Fruit fly (Drosophila melanogaster) Kc167 (cell line): ENCODE results near the gene CG33272.

Experiments
- Myc ChIP-seq: fragments of >200 bp; optimal IDR thresholded peaks from 2 replicates; lab custom pipeline; 2017; ENCODE audit warnings: missing external identifiers
- h ChIP-seq: fragments of >200 bp; optimal IDR thresholded peaks from 3 replicates; lab custom pipeline; 2018; ENCODE audit warnings: missing external identifiers
- psq ChIP-seq: fragments of >200 bp; optimal IDR thresholded peaks from 2 replicates; lab custom pipeline; 2017; ENCODE audit warnings: missing external identifiers
- ttk ChIP-seq: sonication (Bioruptor generic); optimal IDR thresholded peaks from 2 replicates; lab custom pipeline; 2017; ENCODE audit warnings: missing external identifiers

dm6 chr3L:11515349-11516079 lies 5.1 kb upstream of the CG33272 start:
- TF ChIP-seq ttk (lab: Kevin White, UChicago) (no peak), psq (lab: Kevin White, UChicago) (no peak), h (lab: Kevin White, UChicago) (no peak), Myc (lab: Kevin White, UChicago) (no peak)
